Fruit fly (Drosophila melanogaster): ENCODE data around the gene Orct.

Gene Orct

dm6 chr3R:24289768-24290349 is 13.8 kb downstream of the Orct start, which contains the start of the genes CG34290 and Uck (continued):
- peak; percentile 67 for TF ChIP-seq lbe (GFP tag; optimal IDR thresholded peaks at IDR 0.05)
- TF ChIP-seq MESR4 (GFP tag; optimal IDR thresholded peaks at IDR 0.05): peak; percentile 77
- peak; percentile 84 for TF ChIP-seq CG17385 (GFP tag; optimal IDR thresholded peaks at IDR 0.05)
- TF ChIP-seq CG15011 (GFP tag; optimal IDR thresholded peaks at IDR 0.05): peak; percentile 80
- peak; percentile 35; the same call in 1 of the 3 replicates for TF ChIP-seq B-H1 (GFP tag; IDR thresholded peaks at IDR 0.05)
- peak; percentile 44; the same call in 1 of the 3 replicates for TF ChIP-seq CG11695 (GFP tag; IDR thresholded peaks at IDR 0.05)
- peak; percentile 90 for TF ChIP-seq CG34376 (GFP tag; optimal IDR thresholded peaks at IDR 0.05)
- peak; percentile 39 for TF ChIP-seq zf30C (GFP tag; optimal IDR thresholded peaks at IDR 0.05)
- TF ChIP-seq CG8388 (GFP tag; optimal IDR thresholded peaks at IDR 0.05): peak; percentile 38
- TF ChIP-seq gem (tag; optimal IDR thresholded peaks at IDR 0.05): peak; percentile 45
- no peak for TF ChIP-seq rib (GFP tag; IDR thresholded peaks at IDR 0.05)
- TF ChIP-seq CG10565 (GFP tag; optimal IDR thresholded peaks at IDR 0.05): no peak
- TF ChIP-seq Drgx (GFP tag; IDR thresholded peaks at IDR 0.05): no peak
- peak; percentile 85 for TF ChIP-seq scrt (GFP tag; optimal IDR thresholded peaks at IDR 0.05)
- TF ChIP-seq ab (GFP tag; optimal IDR thresholded peaks at IDR 0.05): no peak
- no peak for TF ChIP-seq CG8765 (GFP tag; IDR thresholded peaks at IDR 0.05)
- TF ChIP-seq Doc3 (GFP tag; IDR thresholded peaks at IDR 0.05; ENCODE audit: partially characterized antibody): peak; percentile 77
- peak; percentile 81 for TF ChIP-seq wek (GFP tag; optimal IDR thresholded peaks at IDR 0.05)
- TF ChIP-seq CG12155 (GFP tag; optimal IDR thresholded peaks at IDR 0.05): peak; percentile 36
- peak; percentile 50 for TF ChIP-seq gsb-n (tag; optimal IDR thresholded peaks at IDR 0.05)
- TF ChIP-seq kah (GFP tag; optimal IDR thresholded peaks at IDR 0.05): peak; percentile 57
- TF ChIP-seq Myb (GFP tag; optimal IDR thresholded peaks at IDR 0.05): peak; percentile 99
- TF ChIP-seq Med (GFP tag): peak; percentile 97
- no peak for TF ChIP-seq D19A (tag; optimal IDR thresholded peaks at IDR 0.05)
- TF ChIP-seq CG17186 (GFP tag; optimal IDR thresholded peaks at IDR 0.05): peak; percentile 73
- peak; percentile 72 for TF ChIP-seq CG12236 (GFP tag; optimal IDR thresholded peaks at IDR 0.05)
- peak; percentile 58 for TF ChIP-seq Jarid2 (GFP tag; optimal IDR thresholded peaks at IDR 0.05)
- peak; percentile 63 for TF ChIP-seq lmd (GFP tag; IDR thresholded peaks at IDR 0.05)
- TF ChIP-seq CG31224 (GFP tag; IDR thresholded peaks at IDR 0.05): no peak
- TF ChIP-seq hbn (GFP tag; IDR thresholded peaks at IDR 0.05; ENCODE audit: partially characterized antibody): peak; percentile 85
- peak; percentile 79 for TF ChIP-seq CG31441 (GFP tag; IDR thresholded peaks at IDR 0.05)
- peak; percentile 75 for TF ChIP-seq NFAT (GFP tag; IDR thresholded peaks at IDR 0.05)
- TF ChIP-seq CG6654 (GFP tag; optimal IDR thresholded peaks at IDR 0.05): peak; percentile 53
- peak; percentile 78 for TF ChIP-seq ERR (GFP tag; optimal IDR thresholded peaks at IDR 0.05)
- TF ChIP-seq CG17328 (GFP tag; IDR thresholded peaks at IDR 0.05): peak; percentile 70; the same call in 1 of the 2 replicates
- no peak for TF ChIP-seq Dfd (GFP tag; optimal IDR thresholded peaks at IDR 0.05)
- peak in 1 of 3 experiments; percentile 39 for TF ChIP-seq lola (GFP tag; optimal IDR thresholded peaks at IDR 0.05)
- TF ChIP-seq TFAM (GFP tag; optimal IDR thresholded peaks at IDR 0.05): peak; percentile 48
- TF ChIP-seq CG31388 (GFP tag; optimal IDR thresholded peaks at IDR 0.05): no peak
- peak; percentile 41 for TF ChIP-seq CG6254 (GFP tag; optimal IDR thresholded peaks at IDR 0.05)
- peak; percentile 87 for TF ChIP-seq amos (GFP tag; IDR thresholded peaks at IDR 0.05; ENCODE audit: partially characterized antibody)
- TF ChIP-seq kni (GFP tag; optimal IDR thresholded peaks at IDR 0.05): peak; percentile 75
- TF ChIP-seq fu2 (GFP tag; optimal IDR thresholded peaks at IDR 0.05): peak; percentile 57
- TF ChIP-seq grn (GFP tag; optimal IDR thresholded peaks at IDR 0.05): peak; percentile 54
- TF ChIP-seq gfzf (GFP tag; optimal IDR thresholded peaks at IDR 0.05): peak; percentile 33
- no peak for TF ChIP-seq danr (GFP tag; IDR thresholded peaks at IDR 0.05)
- peak; percentile 52; the same call in 2 of the 3 replicates for TF ChIP-seq row (GFP tag; IDR thresholded peaks at IDR 0.05)
- TF ChIP-seq CG10366 (GFP tag; IDR thresholded peaks at IDR 0.05): peak; percentile 66
- no peak for TF ChIP-seq lov (optimal IDR thresholded peaks at IDR 0.05)
- peak; percentile 62; the same call in 1 of the 3 replicates for TF ChIP-seq lov (GFP tag; IDR thresholded peaks at IDR 0.05)
